Fruit fly (Drosophila melanogaster): Measurements from ENCODE around the gene CG31809.

DNA sequence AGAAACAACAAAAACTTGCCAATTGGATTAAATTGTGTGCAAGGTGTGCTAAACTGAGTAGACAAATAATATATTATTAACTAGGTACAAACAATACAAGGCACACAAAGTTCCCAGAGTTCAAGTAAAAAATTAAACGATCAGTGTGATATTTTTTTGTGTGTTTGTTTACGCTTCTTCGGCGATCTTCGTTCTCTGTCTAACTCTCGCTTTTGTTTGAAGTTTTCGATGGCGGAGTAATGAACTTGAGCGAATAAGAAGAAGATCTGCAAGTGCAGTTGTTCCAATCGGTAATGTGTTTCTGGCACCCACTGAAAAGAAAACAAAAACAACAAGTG, 41.8 kb downstream of the CG31809 start:
- no peak for TF ChIP-seq OdsH (GFP tag; optimal IDR thresholded peaks at IDR 0.05)
- TF ChIP-seq svp (GFP tag): peak; percentile 73
- no peak for TF ChIP-seq CG1621 (tag; optimal IDR thresholded peaks at IDR 0.05)
- TF ChIP-seq CG10631 (GFP tag; optimal IDR thresholded peaks at IDR 0.05): no peak
- TF ChIP-seq eg (GFP tag; IDR thresholded peaks at IDR 0.05): no peak
- TF ChIP-seq Hr38 (GFP tag; optimal IDR thresholded peaks at IDR 0.05): no peak

Data from whole organism, prepupa.